Worm (Caenorhabditis elegans): Measurements from ENCODE around the gene dis-3.

The dis-3 gene

ce11 chrIV:10112570-10112969 lies 15.6 kb downstream of the dis-3 start, which contains the start of gene nsph-3.2:
Gene nsph-3.2, plus strand, starts transcription at chrIV:10112870.
- TF ChIP-seq fax-1 (tag; optimal IDR thresholded peaks at IDR 0.05) = no peak
- TF ChIP-seq madf-2 (tag; optimal IDR thresholded peaks at IDR 0.05) = no peak
- TF ChIP-seq rnt-1 (tag; optimal IDR thresholded peaks at IDR 0.05) = no peak
- no peak for TF ChIP-seq K09A11.1 (tag; optimal IDR thresholded peaks at IDR 0.05; ENCODE audit: insufficient read depth)
- TF ChIP-seq ceh-48 (tag; optimal IDR thresholded peaks at IDR 0.05) = no peak
- TF ChIP-seq lin-11 (tag; optimal IDR thresholded peaks at IDR 0.05) = no peak
- TF ChIP-seq ttx-3 (tag; optimal IDR thresholded peaks at IDR 0.05) = no peak
- no peak for TF ChIP-seq ceh-14 (tag; optimal IDR thresholded peaks at IDR 0.05)
- TF ChIP-seq hlh-15 (tag; optimal IDR thresholded peaks at IDR 0.05) = no peak
- no peak for TF ChIP-seq hlh-30 (tag; optimal IDR thresholded peaks at IDR 0.05; ENCODE audit: insufficient read depth)
- no peak for TF ChIP-seq ceh-2 (tag; optimal IDR thresholded peaks at IDR 0.05)
- no peak for TF ChIP-seq hlh-6 (tag; optimal IDR thresholded peaks at IDR 0.05)
- TF ChIP-seq ceh-19 (GFP tag; optimal IDR thresholded peaks at IDR 0.05) = no peak

ce11 chrIV:10115142-10115541 lies 18.1 kb downstream of the dis-3 start, which contains the start of gene C04G2.10:
Gene C04G2.10, plus strand, starts transcription at chrIV:10115442.
- TF ChIP-seq pqm-1 (tag; optimal IDR thresholded peaks at IDR 0.05) = no peak
- TF ChIP-seq nhr-11 (tag; optimal IDR thresholded peaks at IDR 0.05) = no peak
- no peak for TF ChIP-seq unc-3 (GFP tag; conservative IDR thresholded peaks at IDR 0.05)
- no peak for TF ChIP-seq unc-3 (tag; optimal IDR thresholded peaks at IDR 0.05)
- TF ChIP-seq ceh-30 (tag; optimal IDR thresholded peaks at IDR 0.05) = no peak
- no peak for TF ChIP-seq ceh-22 (tag; optimal IDR thresholded peaks at IDR 0.05)
- TF ChIP-seq K02D7.2 (tag; optimal IDR thresholded peaks at IDR 0.05) = no peak
- TF ChIP-seq rnt-1 (tag; optimal IDR thresholded peaks at IDR 0.05) = no peak
- no peak for TF ChIP-seq hlh-6 (tag; optimal IDR thresholded peaks at IDR 0.05)
- TF ChIP-seq hlh-30 (tag; optimal IDR thresholded peaks at IDR 0.05; ENCODE audit: insufficient read depth) = no peak
- TF ChIP-seq ahr-1 (tag; optimal IDR thresholded peaks at IDR 0.05) = no peak
- no peak for TF ChIP-seq odd-2 (tag; optimal IDR thresholded peaks at IDR 0.05)
- no peak for TF ChIP-seq eyg-1 (tag; optimal IDR thresholded peaks at IDR 0.05)
- no peak for TF ChIP-seq pag-3 (tag; optimal IDR thresholded peaks at IDR 0.05; ENCODE audit: borderline replicate concordance)
- TF ChIP-seq zip-5 (tag; optimal IDR thresholded peaks at IDR 0.05) = no peak
- TF ChIP-seq hlh-15 (tag; optimal IDR thresholded peaks at IDR 0.05) = no peak
- TF ChIP-seq sdc-2 (tag; optimal IDR thresholded peaks at IDR 0.05) = no peak
- no peak for TF ChIP-seq unc-42 (tag; optimal IDR thresholded peaks at IDR 0.05)
- TF ChIP-seq pat-9 (tag; optimal IDR thresholded peaks at IDR 0.05) = no peak
- no peak for TF ChIP-seq T23F11.4 (GFP tag; optimal IDR thresholded peaks at IDR 0.05)
- no peak for TF ChIP-seq nfya-1 (tag; optimal IDR thresholded peaks at IDR 0.05)

ce11 chrIV:10116765-10117164 lies 19.8 kb downstream of the dis-3 start:
- TF ChIP-seq hlh-13 (GFP tag; optimal IDR thresholded peaks at IDR 0.05) (no peak), K02D7.2 (tag; optimal IDR thresholded peaks at IDR 0.05) (no peak), elt-2 (tag; optimal IDR thresholded peaks at IDR 0.05) (no peak)

ce11 chrIV:10122205-10122604 lies 25.2 kb downstream of the dis-3 start, which contains the start of gene irld-21:
Gene irld-21, minus strand, starts transcription at chrIV:10122305.
- no peak for TF ChIP-seq lim-6 (tag; optimal IDR thresholded peaks at IDR 0.05)
- TF ChIP-seq ztf-16 (tag; optimal IDR thresholded peaks at IDR 0.05) = no peak
- no peak for TF ChIP-seq hlh-30 (tag; optimal IDR thresholded peaks at IDR 0.05; ENCODE audit: insufficient read depth)
- no peak for TF ChIP-seq ttx-3 (tag; optimal IDR thresholded peaks at IDR 0.05)
- TF ChIP-seq ceh-19 (GFP tag; optimal IDR thresholded peaks at IDR 0.05) = no peak
- TF ChIP-seq unc-86 (tag; optimal IDR thresholded peaks at IDR 0.05) = no peak
- TF ChIP-seq elt-2 (tag; optimal IDR thresholded peaks at IDR 0.05) = no peak
- no peak for TF ChIP-seq ahr-1 (tag; optimal IDR thresholded peaks at IDR 0.05)
- TF ChIP-seq dmd-4 (tag; optimal IDR thresholded peaks at IDR 0.05; ENCODE audit: borderline replicate concordance) = no peak
- TF ChIP-seq mec-3 (tag; optimal IDR thresholded peaks at IDR 0.05; ENCODE audit: borderline replicate concordance) = no peak
- no peak for TF ChIP-seq zip-5 (tag; optimal IDR thresholded peaks at IDR 0.05)
- no peak for TF ChIP-seq ceh-9 (tag; optimal IDR thresholded peaks at IDR 0.05)
- no peak for TF ChIP-seq ceh-22 (tag; optimal IDR thresholded peaks at IDR 0.05)
- TF ChIP-seq ceh-31 (tag; optimal IDR thresholded peaks at IDR 0.05) = no peak
- no peak for TF ChIP-seq nfya-1 (tag; optimal IDR thresholded peaks at IDR 0.05)
- TF ChIP-seq fkh-10 (GFP tag; optimal IDR thresholded peaks at IDR 0.05) = no peak

Data from whole organism, late embryonic.